Fruit fly (Drosophila melanogaster) whole organism, embryonic: ENCODE measurements around the gene CG7352.

Source experiments
- B-H2 ChIP-seq: fragments of 200-800 bp; sonication (Bioruptor generic); optimal IDR thresholded peaks from 2 replicates; lab custom pipeline; 2018; ENCODE audit warnings: missing biosample characterization, mild to moderate bottlenecking, missing genetic modification characterization
- CG10654 ChIP-seq: fragments of 200-800 bp; sonication (Bioruptor generic); optimal IDR thresholded peaks from 2 replicates; lab custom pipeline; 2016; ENCODE audit warnings: missing biosample characterization, missing genetic modification characterization
- CG11093 ChIP-seq: fragments of 200-800 bp; sonication (Bioruptor generic); IDR thresholded peaks from 3 replicates; pipeline ENCODE4 v1.3.6; 2022; ENCODE audit warnings: missing biosample characterization, missing genetic modification characterization
- CG11560 ChIP-seq: fragments of 200-800 bp; sonication (Bioruptor generic); IDR thresholded peaks from 3 replicates; pipeline ENCODE4 v1.3.6; 2022; ENCODE audit warnings: missing biosample characterization, missing genetic modification characterization
- CG11723 ChIP-seq: fragments of 200-800 bp; sonication (Bioruptor generic); optimal IDR thresholded peaks from 2 replicates; lab custom pipeline; 2017; ENCODE audit warnings: missing biosample characterization, mild to moderate bottlenecking, missing genetic modification characterization
- CG12769 ChIP-seq: fragments of 200-800 bp; sonication (Bioruptor generic); optimal IDR thresholded peaks from 2 replicates; lab custom pipeline; 2019; ENCODE audit warnings: missing biosample characterization, mild to moderate bottlenecking, missing genetic modification characterization, moderate library complexity
- CG12942 ChIP-seq: fragments of 200-800 bp; sonication (Bioruptor generic); optimal IDR thresholded peaks from 3 replicates; lab custom pipeline; 2016; ENCODE audit warnings: missing biosample characterization, missing genetic modification characterization
- CG15073 ChIP-seq: fragments of 200-800 bp; sonication (Bioruptor generic); optimal IDR thresholded peaks from 2 replicates; lab custom pipeline; 2016; ENCODE audit warnings: missing biosample characterization, missing genetic modification characterization
- CG15479 ChIP-seq: fragments of 200-800 bp; sonication (Bioruptor generic); optimal IDR thresholded peaks from 3 replicates; lab custom pipeline; 2019; ENCODE audit warnings: missing biosample characterization, mild to moderate bottlenecking, missing genetic modification characterization, moderate library complexity
- CG1602 ChIP-seq: fragments of 200-800 bp; sonication (Bioruptor generic); optimal IDR thresholded peaks from 3 replicates; lab custom pipeline; 2016; ENCODE audit warnings: missing biosample characterization, missing genetic modification characterization
- CG17802 ChIP-seq: fragments of 200-800 bp; sonication (Bioruptor generic); optimal IDR thresholded peaks from 2 replicates; lab custom pipeline; 2018; ENCODE audit warnings: missing biosample characterization, mild to moderate bottlenecking, missing genetic modification characterization, moderate library complexity
- CG18262 ChIP-seq: fragments of 200-800 bp; optimal IDR thresholded peaks from 3 replicates; lab custom pipeline; 2019; ENCODE audit warnings: missing biosample characterization, mild to moderate bottlenecking, missing genetic modification characterization, moderate library complexity
- CG2875 ChIP-seq: fragments of 200-800 bp; sonication (Bioruptor generic); optimal IDR thresholded peaks from 2 replicates; lab custom pipeline; 2017; ENCODE audit warnings: missing biosample characterization, mild to moderate bottlenecking, missing genetic modification characterization, missing genetic modification reagents
- CG3281 ChIP-seq: fragments of 200-800 bp; sonication (Bioruptor generic); optimal IDR thresholded peaks from 3 replicates; lab custom pipeline; 2017; ENCODE audit warnings: missing biosample characterization, mild to moderate bottlenecking, missing genetic modification characterization
- CG34224 ChIP-seq: fragments of 200-800 bp; sonication (Bioruptor generic); IDR thresholded peaks from 3 replicates; pipeline ENCODE4 v1.3.6; 2022; ENCODE audit warnings: missing biosample characterization, missing genetic modification characterization; ENCODE audit not compliant: partially characterized antibody
- CG4360 ChIP-seq: fragments of 200-800 bp; sonication (Bioruptor generic); IDR thresholded peaks from 2 replicates; pipeline ENCODE4 v1.3.6; 2022; ENCODE audit warnings: missing biosample characterization, missing genetic modification characterization
- CG8281 ChIP-seq: fragments of 200-800 bp; sonication (Bioruptor generic); optimal IDR thresholded peaks from 2 replicates; lab custom pipeline; 2018; ENCODE audit warnings: missing biosample characterization, mild to moderate bottlenecking, missing genetic modification characterization, moderate library complexity
- CG8290 ChIP-seq, 3 experiments: fragments of 200-800 bp; sonication (Bioruptor generic); optimal IDR thresholded peaks; 2 replicates each; lab custom pipeline; 2016 to 2019; ENCODE audit warnings: missing biosample characterization in 3 of 3, missing genetic modification characterization in 3 of 3, mild to moderate bottlenecking in 2 of 3, moderate library complexity in 1 of 3
- CG8478 ChIP-seq: fragments of >200 bp; optimal IDR thresholded peaks from 2 replicates; lab custom pipeline; 2018
- CkIIα-i1 ChIP-seq: fragments of 200-800 bp; sonication (Bioruptor generic); IDR thresholded peaks from 2 replicates; pipeline ENCODE4 v1.3.6; 2022; ENCODE audit warnings: missing biosample characterization, missing genetic modification characterization
- CrebB ChIP-seq: fragments of 200-800 bp; sonication (Bioruptor generic); optimal IDR thresholded peaks from 3 replicates; lab custom pipeline; 2018; ENCODE audit warnings: missing biosample characterization, mild to moderate bottlenecking, missing genetic modification characterization
- GATAe ChIP-seq: fragments of 200-800 bp; sonication (Bioruptor generic); conservative IDR thresholded peaks from 2 replicates; pipeline ENCODE4 v1.3.6; 2022; ENCODE audit warnings: missing biosample characterization, missing genetic modification characterization
- Hr51 ChIP-seq, 2 experiments: fragments of 200-800 bp; sonication (Bioruptor generic); optimal IDR thresholded peaks; 2 replicates in 1 of 2; 3 replicates in 1 of 2; lab custom pipeline; 2016 to 2018; ENCODE audit warnings: missing biosample characterization in 2 of 2, missing genetic modification characterization in 2 of 2, mild to moderate bottlenecking in 1 of 2, moderate library complexity in 1 of 2
- Lpt ChIP-seq: fragments of >200 bp; optimal IDR thresholded peaks from 2 replicates; lab custom pipeline; 2018; ENCODE audit warnings: missing biosample characterization, missing genetic modification characterization
- Opbp ChIP-seq: fragments of 200-800 bp; sonication (Bioruptor generic); IDR thresholded peaks from 3 replicates; pipeline ENCODE4 v1.3.6; 2022; ENCODE audit warnings: missing biosample characterization, missing genetic modification characterization; ENCODE audit not compliant: partially characterized antibody
- Ravus ChIP-seq: fragments of 200-800 bp; sonication (Bioruptor generic); IDR thresholded peaks from 2 replicates; pipeline ENCODE4 v1.3.6; 2022; ENCODE audit warnings: missing biosample characterization, missing genetic modification characterization
- Sin3A ChIP-seq: fragments of >200 bp; optimal IDR thresholded peaks from 2 replicates; lab custom pipeline; 2018
- Sry-β ChIP-seq: fragments of 200-800 bp; sonication (Bioruptor generic); optimal IDR thresholded peaks from 2 replicates; lab custom pipeline; 2018; ENCODE audit warnings: missing biosample characterization, mild to moderate bottlenecking, missing genetic modification characterization, moderate library complexity
- Xrp1 ChIP-seq: fragments of 200-800 bp; sonication (Bioruptor generic); IDR thresholded peaks from 2 replicates; pipeline ENCODE4 v1.3.6; 2022; ENCODE audit warnings: missing biosample characterization, missing genetic modification characterization
- ab ChIP-seq: fragments of 200-800 bp; sonication (Bioruptor generic); optimal IDR thresholded peaks from 2 replicates; lab custom pipeline; 2016; ENCODE audit warnings: missing biosample characterization, missing genetic modification characterization
- abd-A ChIP-seq: fragments of 200-800 bp; sonication (Bioruptor generic); optimal IDR thresholded peaks from 3 replicates; lab custom pipeline; 2019; ENCODE audit warnings: missing biosample characterization, mild to moderate bottlenecking, missing genetic modification characterization, moderate library complexity
- cad ChIP-seq: fragments of >200 bp; optimal IDR thresholded peaks from 2 replicates; lab custom pipeline; 2017; ENCODE audit warnings: missing biosample characterization, missing genetic modification characterization
- cg ChIP-seq: fragments of 200-800 bp; sonication (Bioruptor generic); optimal IDR thresholded peaks from 3 replicates; lab custom pipeline; 2019; ENCODE audit warnings: missing biosample characterization, mild to moderate bottlenecking, missing genetic modification characterization, moderate library complexity
- chm ChIP-seq: fragments of 200-800 bp; sonication (Bioruptor generic); IDR thresholded peaks from 2 replicates; pipeline ENCODE4 v1.3.6; 2022; ENCODE audit warnings: missing biosample characterization, missing genetic modification characterization
- cwo ChIP-seq: fragments of 200-800 bp; sonication (Bioruptor generic); optimal IDR thresholded peaks from 3 replicates; lab custom pipeline; 2017; ENCODE audit warnings: missing biosample characterization, missing genetic modification characterization, mild to moderate bottlenecking, moderate library complexity, missing genetic modification reagents
- disco-r ChIP-seq: fragments of 200-800 bp; sonication (Bioruptor generic); optimal IDR thresholded peaks from 2 replicates; lab custom pipeline; 2016; ENCODE audit warnings: missing biosample characterization, missing genetic modification characterization
- dysf ChIP-seq: fragments of 200-800 bp; sonication (Bioruptor generic); IDR thresholded peaks from 3 replicates; pipeline ENCODE4 v1.3.6; 2022; ENCODE audit warnings: missing biosample characterization, missing genetic modification characterization
- fd102C ChIP-seq: fragments of 200-800 bp; sonication (Bioruptor generic); optimal IDR thresholded peaks from 2 replicates; lab custom pipeline; 2018; ENCODE audit warnings: missing biosample characterization, mild to moderate bottlenecking, missing genetic modification characterization, moderate library complexity
- fd96Cb ChIP-seq: fragments of 200-800 bp; sonication (Bioruptor generic); optimal IDR thresholded peaks from 2 replicates; lab custom pipeline; 2018; ENCODE audit warnings: missing biosample characterization, mild to moderate bottlenecking, missing genetic modification characterization, moderate library complexity
- ftz-f1 ChIP-seq: fragments of 200-800 bp; sonication (Bioruptor generic); optimal IDR thresholded peaks from 2 replicates; lab custom pipeline; 2016; ENCODE audit warnings: missing biosample characterization, missing genetic modification characterization
- gce ChIP-seq: fragments of 200-800 bp; sonication (Bioruptor generic); IDR thresholded peaks from 3 replicates; pipeline ENCODE4 v1.3.6; 2022; ENCODE audit warnings: missing biosample characterization, missing genetic modification characterization
- insv ChIP-seq, 2 experiments: fragments of 200-800 bp; sonication (Bioruptor generic); optimal IDR thresholded peaks; 3 replicates each; lab custom pipeline; 2016 to 2018; ENCODE audit warnings: missing biosample characterization in 2 of 2, missing genetic modification characterization in 2 of 2
- kni ChIP-seq: fragments of 200-800 bp; sonication (Bioruptor generic); optimal IDR thresholded peaks from 3 replicates; lab custom pipeline; 2017; ENCODE audit warnings: mild to moderate bottlenecking, missing biosample characterization, missing genetic modification reagents, missing genetic modification characterization
- onecut ChIP-seq: fragments of 200-800 bp; sonication (Bioruptor generic); IDR thresholded peaks from 2 replicates; pipeline ENCODE4 v1.3.6; 2022; ENCODE audit warnings: missing biosample characterization, missing genetic modification characterization
- pros ChIP-seq: fragments of 200-800 bp; sonication (Bioruptor generic); optimal IDR thresholded peaks from 3 replicates; lab custom pipeline; 2019; ENCODE audit warnings: missing biosample characterization, mild to moderate bottlenecking, missing genetic modification characterization, moderate library complexity
- rib ChIP-seq: fragments of 200-800 bp; sonication (Bioruptor generic); IDR thresholded peaks from 2 replicates; pipeline ENCODE4 v1.3.6; 2022; ENCODE audit warnings: missing biosample characterization, missing genetic modification characterization
- scrt ChIP-seq: fragments of 200-800 bp; sonication (Bioruptor generic); optimal IDR thresholded peaks from 2 replicates; lab custom pipeline; 2018; ENCODE audit warnings: missing biosample characterization, mild to moderate bottlenecking, missing genetic modification characterization, moderate library complexity
- sens-2 ChIP-seq: fragments of 200-800 bp; sonication (Bioruptor generic); IDR thresholded peaks from 2 replicates; pipeline ENCODE4 v1.3.6; 2022; ENCODE audit warnings: missing biosample characterization, missing genetic modification characterization
- so ChIP-seq: fragments of 200-800 bp; sonication (Bioruptor generic); IDR thresholded peaks from 3 replicates; pipeline ENCODE4 v1.3.6; 2022; ENCODE audit warnings: missing biosample characterization, missing genetic modification characterization
- tap ChIP-seq: fragments of 200-800 bp; optimal IDR thresholded peaks from 3 replicates; lab custom pipeline; 2019; ENCODE audit warnings: missing biosample characterization, mild to moderate bottlenecking, missing genetic modification characterization, moderate library complexity
- zfh1 ChIP-seq: fragments of 200-800 bp; sonication (Bioruptor generic); IDR thresholded peaks from 3 replicates; pipeline ENCODE4 v1.3.6; 2022; ENCODE audit warnings: missing biosample characterization, missing genetic modification characterization

CG7352 gene

DNA sequence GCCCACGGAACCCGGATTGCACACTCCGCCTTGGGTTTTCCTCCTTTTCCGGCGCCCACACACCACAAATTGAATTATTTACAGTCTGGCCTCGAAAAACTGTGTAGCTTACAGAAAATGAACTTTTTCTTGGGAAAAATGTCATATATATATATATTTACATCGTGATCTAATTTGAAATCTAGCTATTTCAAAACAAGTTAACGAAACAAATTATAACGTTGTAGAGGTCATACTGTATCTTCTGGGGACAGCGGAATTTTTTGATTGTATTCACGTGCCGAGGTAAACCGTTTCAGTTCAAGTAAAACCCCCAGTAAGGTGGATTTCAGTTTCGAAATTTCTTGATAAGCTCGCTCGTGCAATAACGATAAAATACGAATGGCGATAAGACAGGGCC is 7.1 kb downstream of the CG7352 start (continued):
- TF ChIP-seq Ravus (GFP tag; lab: Robert Waterston, UW) (peak; percentile 59), CG11560 (tag; lab: Robert Waterston, UW) (no peak), Opbp (GFP tag; lab: Robert Waterston, UW) (no peak), CG3281 (GFP tag; lab: Kevin White, UChicago) (peak; percentile 26), CG17802 (no peak), Xrp1 (GFP tag; lab: Robert Waterston, UW) (peak; percentile 65), CG12942 (GFP tag; lab: Kevin White, UChicago) (no peak), fd102C (GFP tag; lab: Kevin White, UChicago) (no peak), scrt (GFP tag; lab: Kevin White, UChicago) (no peak), CG8478 (lab: Kevin White, UChicago) (no peak), abd-A (tag; lab: Kevin White, UChicago) (no peak), CG34224 (GFP tag; lab: Robert Waterston, UW) (no peak), Sin3A (no peak), cwo (GFP tag; lab: Kevin White, UChicago) (peak; percentile 87), CG8281 (tag; lab: Kevin White, UChicago) (no peak), CG15073 (GFP tag; lab: Kevin White, UChicago) (no peak), kni (GFP tag; lab: Kevin White, UChicago) (no peak), sens-2 (GFP tag; lab: Robert Waterston, UW) (peak; percentile 24; the same call in 1 of the 2 replicates), disco-r (GFP tag; lab: Kevin White, UChicago) (no peak), CrebB (tag; lab: Kevin White, UChicago) (no peak), CG15479 (GFP tag; lab: Kevin White, UChicago) (no peak), CG8290 (GFP tag; optimal IDR thresholded peaks at IDR 0.05; lab: Kevin White, UChicago) (no peak), CG8290 (tag; optimal IDR thresholded peaks at IDR 0.05; lab: Kevin White, UChicago) (peak in 1 of 2 experiments; percentile 42), CG11723 (GFP tag; lab: Kevin White, UChicago) (no peak), Sry-β (no peak), CG1602 (GFP tag; lab: Kevin White, UChicago) (peak; percentile 28), cad (no peak), dysf (peak; percentile 76), B-H2 (GFP tag; lab: Kevin White, UChicago) (no peak), zfh1 (GFP tag; lab: Robert Waterston, UW) (no peak; the same call in 2 of the 3 replicates), Hr51 (GFP tag; optimal IDR thresholded peaks at IDR 0.05; lab: Kevin White, UChicago) (peak in 1 of 2 experiments; percentile 76), insv (GFP tag; optimal IDR thresholded peaks at IDR 0.05; lab: Kevin White, UChicago) (no peak), cg (GFP tag; lab: Kevin White, UChicago) (no peak), gce (GFP tag; lab: Robert Waterston, UW) (peak; percentile 69; the same call in 2 of the 3 replicates), Lpt (no peak), ab (GFP tag; lab: Kevin White, UChicago) (no peak), CG11093 (GFP tag; lab: Robert Waterston, UW) (peak; percentile 46; the same call in 2 of the 3 replicates), CG4360 (GFP tag; lab: Robert Waterston, UW) (0 out of 2 replicates have a peak, but pooled peaks have one; percentile 10), fd96Cb (tag; lab: Kevin White, UChicago) (peak; percentile 44), onecut (GFP tag; lab: Robert Waterston, UW) (no peak), CG10654 (GFP tag; lab: Kevin White, UChicago) (peak; percentile 34), so (GFP tag; lab: Robert Waterston, UW) (peak; percentile 62; the same call in 1 of the 3 replicates), chm (GFP tag; lab: Robert Waterston, UW) (no peak), rib (GFP tag; lab: Robert Waterston, UW) (no peak), CG12769 (peak; percentile 51), pros (GFP tag; lab: Kevin White, UChicago) (no peak), CG2875 (no peak), GATAe (no peak), CkIIα-i1 (GFP tag; lab: Robert Waterston, UW) (0 out of 2 replicates have a peak, but pooled peaks have one; percentile 50), tap (tag; lab: Kevin White, UChicago) (peak; percentile 35), CG18262 (tag; lab: Kevin White, UChicago) (no peak), ftz-f1 (GFP tag; lab: Kevin White, UChicago) (peak; percentile 1)
